Worm (Caenorhabditis elegans) whole organism, L3 larva: ENCODE data around the gene C29F5.1.

Experiments
- R02D3.7 ChIP-seq: fragments of 150-350 bp; optimal IDR thresholded peaks from 2 replicates; lab custom pipeline; 2014; ENCODE audit warnings: missing biosample characterization, missing genetic modification characterization
- ZK546.5 ChIP-seq: sonication (generic microtip); optimal IDR thresholded peaks from 2 replicates; lab custom pipeline; 2017; ENCODE audit warnings: missing biosample characterization, missing genetic modification characterization
- aly-2 ChIP-seq: fragments of 150-350 bp; optimal IDR thresholded peaks from 2 replicates; lab custom pipeline; 2014; ENCODE audit warnings: missing biosample characterization, missing genetic modification characterization
- ama-1 ChIP-seq: fragments of 150-350 bp; optimal IDR thresholded peaks from 2 replicates; lab custom pipeline; 2018
- ceh-16 ChIP-seq: sonication (generic microtip); optimal IDR thresholded peaks from 2 replicates; lab custom pipeline; 2017; ENCODE audit warnings: missing biosample characterization, missing genetic modification characterization
- ceh-28 ChIP-seq: fragments of 150-350 bp; optimal IDR thresholded peaks from 2 replicates; lab custom pipeline; 2014; ENCODE audit warnings: missing biosample characterization, missing genetic modification reagents, missing genetic modification characterization
- ceh-82 ChIP-seq: fragments of 150-350 bp; optimal IDR thresholded peaks from 2 replicates; lab custom pipeline; 2014; ENCODE audit warnings: missing biosample characterization, missing genetic modification characterization
- ceh-9 ChIP-seq: sonication (generic microtip); optimal IDR thresholded peaks from 2 replicates; lab custom pipeline; 2018; ENCODE audit warnings: missing biosample characterization, missing genetic modification characterization
- daf-12 ChIP-seq: fragments of 150-350 bp; optimal IDR thresholded peaks from 2 replicates; lab custom pipeline; 2014; ENCODE audit warnings: missing biosample characterization, missing genetic modification reagents, missing genetic modification characterization
- egl-5 ChIP-seq: fragments of 150-350 bp; optimal IDR thresholded peaks from 2 replicates; lab custom pipeline; 2017; ENCODE audit warnings: missing biosample characterization, missing genetic modification reagents, missing genetic modification characterization, inconsistent platforms
- elt-2 ChIP-seq: sonication (generic microtip); optimal IDR thresholded peaks from 2 replicates; lab custom pipeline; 2016; ENCODE audit warnings: missing genetic modification reagents, mild to moderate bottlenecking, missing genetic modification characterization, missing compliant biosample characterization
- eor-1 ChIP-seq, 2 experiments: fragments of 150-350 bp; optimal IDR thresholded peaks; 2 replicates each; lab custom pipeline; 2014 to 2018; ENCODE audit warnings: missing biosample characterization in 2 of 2, missing genetic modification characterization in 2 of 2
- fkh-2 ChIP-seq: fragments of 150-350 bp; optimal IDR thresholded peaks from 2 replicates; lab custom pipeline; 2014; ENCODE audit warnings: missing biosample characterization, missing genetic modification reagents, missing genetic modification characterization
- jun-1 ChIP-seq: fragments of 150-350 bp; optimal IDR thresholded peaks from 2 replicates; lab custom pipeline; 2014; ENCODE audit warnings: missing biosample characterization, missing genetic modification reagents, missing genetic modification characterization
- lin-15B ChIP-seq: fragments of 150-350 bp; optimal IDR thresholded peaks from 2 replicates; lab custom pipeline; 2014; ENCODE audit warnings: missing biosample characterization, missing genetic modification characterization
- lin-39 ChIP-seq: fragments of 150-350 bp; optimal IDR thresholded peaks from 2 replicates; lab custom pipeline; 2018; ENCODE audit warnings: missing biosample characterization, missing genetic modification reagents, missing genetic modification characterization
- mml-1 ChIP-seq: fragments of 150-350 bp; sonication (generic microtip); optimal IDR thresholded peaks from 3 replicates; lab custom pipeline; 2014; ENCODE audit warnings: missing biosample characterization, missing genetic modification characterization
- nfya-1 ChIP-seq: sonication (generic microtip); optimal IDR thresholded peaks from 2 replicates; lab custom pipeline; 2017; ENCODE audit warnings: missing genetic modification characterization, mild to moderate bottlenecking, missing compliant biosample characterization, antibody characterized with exemption, moderate library complexity; ENCODE audit not compliant: insufficient read depth
- nhr-11 ChIP-seq: fragments of 150-350 bp; optimal IDR thresholded peaks from 2 replicates; lab custom pipeline; 2014; ENCODE audit warnings: missing biosample characterization, missing genetic modification characterization
- nhr-12 ChIP-seq: fragments of 150-350 bp; optimal IDR thresholded peaks from 2 replicates; lab custom pipeline; 2014; ENCODE audit warnings: missing biosample characterization, missing genetic modification characterization
- nhr-23 ChIP-seq: fragments of 150-350 bp; optimal IDR thresholded peaks from 2 replicates; lab custom pipeline; 2014; ENCODE audit warnings: missing biosample characterization, missing genetic modification reagents, missing genetic modification characterization
- nhr-25 ChIP-seq: sonication (generic microtip); optimal IDR thresholded peaks from 2 replicates; lab custom pipeline; 2017; ENCODE audit warnings: missing biosample characterization, missing genetic modification characterization
- nhr-43 ChIP-seq: sonication (generic microtip); optimal IDR thresholded peaks from 2 replicates; lab custom pipeline; 2016; ENCODE audit warnings: mild to moderate bottlenecking, missing genetic modification characterization, missing compliant biosample characterization; ENCODE audit not compliant: poor library complexity, severe bottlenecking
- nhr-67 ChIP-seq: fragments of 150-350 bp; optimal IDR thresholded peaks from 2 replicates; lab custom pipeline; 2014; ENCODE audit warnings: missing biosample characterization, missing genetic modification characterization
- nhr-76 ChIP-seq: fragments of 150-350 bp; sonication (generic microtip); optimal IDR thresholded peaks from 5 replicates; lab custom pipeline; 2014; ENCODE audit warnings: missing biosample characterization, missing genetic modification characterization
- nhr-77 ChIP-seq: fragments of 150-350 bp; optimal IDR thresholded peaks from 2 replicates; lab custom pipeline; 2014; ENCODE audit warnings: missing biosample characterization, missing genetic modification characterization
- pha-4 ChIP-seq: fragments of 150-350 bp; optimal IDR thresholded peaks from 2 replicates; lab custom pipeline; 2014; ENCODE audit warnings: missing biosample characterization, missing genetic modification reagents, missing genetic modification characterization
- pqm-1 ChIP-seq: fragments of 150-350 bp; optimal IDR thresholded peaks from 2 replicates; lab custom pipeline; 2017; ENCODE audit warnings: missing biosample characterization, missing genetic modification characterization, inconsistent platforms
- sea-2 ChIP-seq: fragments of 150-350 bp; sonication (generic microtip); optimal IDR thresholded peaks from 4 replicates; lab custom pipeline; 2014; ENCODE audit warnings: missing biosample characterization, missing genetic modification reagents, missing genetic modification characterization
- skn-1 ChIP-seq: fragments of 150-350 bp; optimal IDR thresholded peaks from 2 replicates; lab custom pipeline; 2014; ENCODE audit warnings: missing biosample characterization, missing genetic modification characterization
- snpc-4 ChIP-seq: fragments of 150-350 bp; optimal IDR thresholded peaks from 2 replicates; lab custom pipeline; 2014; ENCODE audit warnings: missing biosample characterization, missing genetic modification characterization
- tbx-2 ChIP-seq: sonication (generic microtip); optimal IDR thresholded peaks from 2 replicates; lab custom pipeline; 2016; ENCODE audit warnings: mild to moderate bottlenecking, missing genetic modification characterization, missing compliant biosample characterization
- unc-39 ChIP-seq: sonication (generic microtip); optimal IDR thresholded peaks from 4 replicates; lab custom pipeline; 2017; ENCODE audit warnings: missing biosample characterization, missing genetic modification characterization
- zag-1 ChIP-seq: fragments of 150-350 bp; optimal IDR thresholded peaks from 2 replicates; lab custom pipeline; 2014; ENCODE audit warnings: missing biosample characterization, missing genetic modification characterization
- ztf-11 ChIP-seq: fragments of 150-350 bp; optimal IDR thresholded peaks from 2 replicates; lab custom pipeline; 2014; ENCODE audit warnings: missing biosample characterization, missing genetic modification characterization
- ztf-4 ChIP-seq: fragments of 150-350 bp; optimal IDR thresholded peaks from 2 replicates; lab custom pipeline; 2014; ENCODE audit warnings: missing biosample characterization, missing genetic modification characterization

The C29F5.1 gene

DNA sequence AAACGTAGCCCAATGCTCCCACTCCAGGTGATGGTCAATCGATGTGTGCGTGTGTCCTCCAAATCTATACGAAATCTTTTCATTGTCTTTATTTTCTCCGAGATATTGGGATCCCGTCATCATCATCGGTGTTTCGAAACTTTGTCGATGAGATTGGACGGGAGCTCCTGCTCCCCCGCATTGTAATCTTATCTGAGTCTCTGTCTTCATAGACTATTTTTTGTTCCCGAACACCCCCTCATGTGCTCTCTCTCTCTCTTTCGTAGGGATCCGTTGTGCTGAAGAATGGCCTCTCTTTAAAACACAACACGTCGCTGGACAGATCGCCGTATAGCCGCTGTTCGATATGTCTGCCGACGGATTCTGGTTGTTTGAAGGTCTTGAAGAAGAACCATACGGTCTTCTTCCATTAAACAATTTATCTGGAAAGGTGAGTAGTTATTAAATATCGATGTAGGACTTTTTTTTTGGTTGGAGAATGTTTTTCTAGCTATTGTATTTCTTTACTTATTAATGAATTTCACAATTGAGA is at the start of gene C29F5.1:
C29F5.1 (plus strand) TSS at position 317 of the 532 bp plus-strand sequence.
- TF ChIP-seq daf-12 (tag; lab: Kevin White, UChicago) (no peak), ztf-4 (tag; lab: Kevin White, UChicago) (no peak), nfya-1 (tag; lab: Kevin White, UChicago) (peak; percentile 1), ceh-16 (tag; lab: Kevin White, UChicago) (no peak), ZK546.5 (no peak), unc-39 (tag; lab: Kevin White, UChicago) (no peak), ceh-82 (no peak), mml-1 (tag; lab: Kevin White, UChicago) (no peak), zag-1 (tag; lab: Kevin White, UChicago) (no peak), nhr-12 (tag; lab: Kevin White, UChicago) (no peak), lin-39 (tag; lab: Kevin White, UChicago) (no peak), nhr-25 (no peak), nhr-23 (tag; lab: Kevin White, UChicago) (no peak), nhr-11 (tag; lab: Kevin White, UChicago) (no peak), snpc-4 (tag; lab: Kevin White, UChicago) (no peak), egl-5 (tag; lab: Kevin White, UChicago) (peak; percentile 40), elt-2 (tag; lab: Kevin White, UChicago) (no peak), eor-1 (tag; optimal IDR thresholded peaks at IDR 0.05; lab: Kevin White, UChicago) (no peak)

DNA sequence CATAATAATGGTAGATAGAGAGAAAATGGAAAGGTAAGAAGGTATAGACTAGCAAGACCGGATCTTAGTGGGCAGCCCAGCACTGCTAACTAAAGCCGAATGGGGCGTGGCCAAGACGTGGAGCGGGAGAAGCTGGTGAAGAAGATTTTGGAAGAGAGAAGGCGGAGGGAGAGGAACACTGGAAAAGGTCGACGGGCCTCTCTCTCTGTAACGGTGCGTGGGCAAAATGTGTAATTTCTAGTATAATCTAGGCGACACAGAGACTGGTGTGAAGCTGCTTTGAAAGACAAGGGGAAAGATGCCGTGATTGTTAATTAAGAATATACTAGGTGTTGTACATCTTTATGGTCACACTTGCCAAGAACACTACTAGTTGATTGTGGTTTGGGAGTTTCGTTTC is 47.3 kb upstream of the C29F5.1 start, which contains the start of gene F13H8.5:
F13H8.5 (minus strand) TSS at position 101 of the 400 bp plus-strand sequence.
- TF ChIP-seq zag-1 (tag; lab: Kevin White, UChicago) (no peak), nhr-76 (tag; lab: Kevin White, UChicago) (no peak), unc-39 (tag; lab: Kevin White, UChicago) (no peak), pqm-1 (tag; lab: Kevin White, UChicago) (no peak), ztf-11 (tag; lab: Kevin White, UChicago) (no peak), fkh-2 (tag; lab: Kevin White, UChicago) (no peak), nhr-77 (tag; lab: Kevin White, UChicago) (no peak)

DNA sequence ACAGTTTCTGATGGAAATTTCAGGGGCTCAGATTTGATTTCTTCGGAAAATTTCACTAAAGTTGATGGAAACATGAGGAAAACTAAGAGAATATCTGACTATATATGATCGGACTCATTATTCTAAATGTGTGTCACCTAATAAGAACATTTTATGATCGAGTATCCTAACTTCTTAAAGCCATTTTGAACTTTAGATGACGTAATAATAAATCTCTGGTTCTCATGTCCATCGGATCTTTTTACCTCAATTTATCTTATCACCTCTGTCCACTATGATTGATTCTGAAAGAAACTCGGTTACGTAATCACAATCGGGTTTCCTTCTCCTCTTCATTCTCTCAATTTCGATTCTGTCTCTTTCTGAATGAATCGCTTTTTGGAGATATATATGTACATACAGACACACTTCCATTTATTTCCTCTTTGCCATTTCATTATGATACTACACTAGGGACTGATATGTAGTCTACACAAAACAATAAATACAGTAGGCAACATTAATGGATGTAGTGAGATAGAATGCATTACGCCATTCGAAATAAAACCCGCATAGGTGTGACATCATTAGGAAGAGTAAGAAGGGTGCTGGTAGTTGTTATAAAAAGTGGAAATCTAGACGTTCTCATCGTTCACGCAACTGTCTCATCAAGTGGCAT is 46.0 kb upstream of the C29F5.1 start:
- TF ChIP-seq nhr-43 (tag; lab: Kevin White, UChicago): peak; percentile 26
- TF ChIP-seq ama-1: no peak
- no peak for TF ChIP-seq ceh-28 (tag; lab: Kevin White, UChicago)
- peak; percentile 2 for TF ChIP-seq nhr-25

DNA sequence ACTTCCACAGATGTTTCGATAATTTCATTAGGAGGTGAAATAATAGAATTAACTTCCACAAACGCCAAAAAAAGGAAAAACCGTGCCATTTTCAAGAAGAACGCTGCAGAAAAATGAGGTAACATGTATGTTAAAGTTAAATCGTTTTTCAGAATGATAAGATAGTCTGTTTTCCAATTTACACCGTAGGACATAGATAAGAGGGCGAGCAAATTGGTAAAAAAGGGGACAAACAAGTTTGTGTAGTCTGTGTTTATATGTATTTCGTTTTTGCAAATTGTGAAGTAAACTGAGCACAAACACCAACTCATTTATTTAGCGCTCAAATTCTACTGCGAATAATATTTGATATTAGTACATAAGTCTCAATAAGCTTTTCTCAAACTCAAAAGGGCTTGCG is 43.5 kb upstream of the C29F5.1 start, which contains the start of gene F13H8.11:
F13H8.11 (minus strand) TSS at position 155 of the 400 bp plus-strand sequence.
- TF ChIP-seq pha-4 (tag; lab: Kevin White, UChicago) (peak; percentile 28), elt-2 (tag; lab: Kevin White, UChicago) (peak; percentile 57), aly-2 (tag; lab: Kevin White, UChicago) (no peak), mml-1 (tag; lab: Kevin White, UChicago) (no peak), pqm-1 (tag; lab: Kevin White, UChicago) (peak; percentile 36), ztf-4 (tag; lab: Kevin White, UChicago) (no peak), nhr-43 (tag; lab: Kevin White, UChicago) (no peak)

DNA sequence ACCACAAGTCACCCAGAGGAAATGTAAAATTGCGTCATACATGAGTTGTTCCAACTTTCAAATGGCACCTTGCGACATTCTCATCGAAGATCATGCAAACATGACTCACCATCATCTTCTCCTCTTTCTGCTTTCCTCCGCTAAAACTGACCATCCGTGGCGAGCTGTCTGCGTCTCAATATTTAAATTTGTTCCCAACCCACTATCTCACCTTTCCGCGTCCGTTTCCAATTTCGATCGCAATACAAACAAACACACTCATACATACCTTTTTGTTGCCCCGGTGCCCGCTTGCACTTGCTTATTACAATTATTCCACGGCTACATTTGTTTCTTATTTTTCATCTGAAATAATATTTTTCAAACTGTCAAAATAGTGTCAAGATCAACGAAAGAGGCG is 42.6 kb upstream of the C29F5.1 start, which contains the start of gene nmgp-1:
nmgp-1 (plus strand) TSS at position 174 of the 400 bp plus-strand sequence.
- TF ChIP-seq snpc-4 (tag; lab: Kevin White, UChicago): no peak
- TF ChIP-seq ceh-28 (tag; lab: Kevin White, UChicago): no peak
- no peak for TF ChIP-seq lin-15B (tag; lab: Kevin White, UChicago)
- TF ChIP-seq ama-1: no peak
- TF ChIP-seq pha-4 (tag; lab: Kevin White, UChicago): peak; percentile 54

DNA sequence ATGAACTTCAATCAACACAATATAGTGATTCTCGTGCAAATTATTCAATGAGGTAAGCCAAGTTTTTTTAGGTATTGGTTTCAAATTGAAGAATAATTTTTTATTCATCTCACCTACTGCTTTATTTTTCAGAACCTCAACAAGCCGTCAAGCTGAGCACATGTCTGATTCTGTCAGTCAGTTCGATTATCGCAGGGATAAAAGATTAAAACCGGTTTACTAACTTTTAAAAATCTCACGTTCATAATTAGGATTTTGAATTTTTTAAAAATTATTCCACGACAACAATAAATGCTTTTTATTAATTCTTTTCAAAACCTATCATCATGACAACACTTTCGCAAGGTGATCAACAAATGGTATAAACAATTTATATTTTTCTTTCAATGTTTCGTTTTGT is 41.1 kb upstream of the C29F5.1 start, which contains the start of gene F13H8.12:
F13H8.12 (plus strand) TSS at position 301 of the 400 bp plus-strand sequence.
- TF ChIP-seq tbx-2: no peak
- no peak for TF ChIP-seq nhr-67 (tag; lab: Kevin White, UChicago)
- no peak for TF ChIP-seq ceh-82
- no peak for TF ChIP-seq elt-2 (tag; lab: Kevin White, UChicago)
- no peak for TF ChIP-seq sea-2 (GFP tag; lab: Kevin White, UChicago)
- TF ChIP-seq ceh-28 (tag; lab: Kevin White, UChicago): no peak
- no peak for TF ChIP-seq jun-1 (tag; lab: Kevin White, UChicago)
- TF ChIP-seq skn-1 (tag; lab: Kevin White, UChicago): no peak
- TF ChIP-seq nhr-76 (tag; lab: Kevin White, UChicago): no peak
- no peak for TF ChIP-seq ceh-9
- no peak for TF ChIP-seq R02D3.7 (tag; lab: Kevin White, UChicago)
- TF ChIP-seq daf-12 (tag; lab: Kevin White, UChicago): no peak
- no peak for TF ChIP-seq nhr-25
- TF ChIP-seq nhr-43 (tag; lab: Kevin White, UChicago): no peak
- TF ChIP-seq ZK546.5: no peak
- no peak for TF ChIP-seq aly-2 (tag; lab: Kevin White, UChicago)
- TF ChIP-seq nhr-12 (tag; lab: Kevin White, UChicago): no peak
